Worm (Caenorhabditis elegans) whole organism, L3 larva: Measurements from ENCODE around the gene tag-335.

Source experiments
- fkh-10 ChIP-seq: sonication (generic microtip); optimal IDR thresholded peaks from 2 replicates; lab custom pipeline; 2017; ENCODE audit warnings: missing biosample characterization, missing genetic modification reagents, missing genetic modification characterization
- lin-39 ChIP-seq: fragments of 150-350 bp; optimal IDR thresholded peaks from 2 replicates; lab custom pipeline; 2018; ENCODE audit warnings: missing biosample characterization, missing genetic modification reagents, missing genetic modification characterization
- nhr-76 ChIP-seq: fragments of 150-350 bp; sonication (generic microtip); optimal IDR thresholded peaks from 5 replicates; lab custom pipeline; 2014; ENCODE audit warnings: missing biosample characterization, missing genetic modification characterization
- nhr-77 ChIP-seq: fragments of 150-350 bp; optimal IDR thresholded peaks from 2 replicates; lab custom pipeline; 2014; ENCODE audit warnings: missing biosample characterization, missing genetic modification characterization
- pqm-1 ChIP-seq: fragments of 150-350 bp; optimal IDR thresholded peaks from 2 replicates; lab custom pipeline; 2017; ENCODE audit warnings: missing biosample characterization, missing genetic modification characterization, inconsistent platforms
- skn-1 ChIP-seq: fragments of 150-350 bp; optimal IDR thresholded peaks from 2 replicates; lab custom pipeline; 2014; ENCODE audit warnings: missing biosample characterization, missing genetic modification characterization
- snpc-4 ChIP-seq: fragments of 150-350 bp; optimal IDR thresholded peaks from 2 replicates; lab custom pipeline; 2014; ENCODE audit warnings: missing biosample characterization, missing genetic modification characterization

DNA sequence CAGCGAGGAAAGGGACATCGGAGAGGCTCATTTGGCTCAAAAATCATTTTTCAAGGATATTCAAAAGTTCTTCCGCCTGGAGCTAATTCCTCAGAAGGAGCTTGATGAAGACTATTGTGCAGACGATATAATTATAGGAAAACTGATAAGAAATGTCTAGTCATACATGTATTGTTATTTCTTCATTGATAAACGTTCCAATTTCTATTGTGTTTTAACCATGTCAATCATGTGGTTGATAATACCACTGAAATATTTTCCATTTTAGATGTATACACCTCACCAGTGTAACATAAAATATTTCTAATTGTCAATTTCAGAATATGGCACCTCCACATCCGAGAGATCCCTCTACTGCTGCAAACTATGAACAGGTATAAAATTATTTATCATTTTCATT, 946 bp upstream of the tag-335 start, which contains the start of gene ltah-1.1:
- no peak for TF ChIP-seq nhr-77 (tag; lab: Kevin White, UChicago)
- no peak for TF ChIP-seq pqm-1
- no peak for TF ChIP-seq lin-39 (tag; lab: Kevin White, UChicago)
- TF ChIP-seq skn-1 (tag; lab: Kevin White, UChicago): no peak
- no peak for TF ChIP-seq snpc-4 (tag; lab: Kevin White, UChicago)
- no peak for TF ChIP-seq nhr-76 (tag; lab: Kevin White, UChicago)
- no peak for TF ChIP-seq fkh-10 (GFP tag; lab: Kevin White, UChicago)
